Worm (Caenorhabditis elegans) whole organism, young adult: ENCODE measurements around the gene srh-147.

Experiments used
- F10E7.11 ChIP-seq: sonication (generic microtip); optimal IDR thresholded peaks from 2 replicates; lab custom pipeline; 2017; ENCODE audit warnings: mild to moderate bottlenecking, missing genetic modification characterization, moderate library complexity, missing compliant biosample characterization
- Y95B8A.8 ChIP-seq: fragments of 200-800 bp; sonication (Bioruptor generic); IDR thresholded peaks from 2 replicates; pipeline ENCODE4 v1.3.6; 2022; ENCODE audit warnings: missing genetic modification reagents, missing genetic modification characterization, missing compliant biosample characterization
- ama-1 ChIP-seq, 3 experiments: fragments of 150-350 bp in 1 of 3; sonication (generic microtip) in 2 of 3; optimal IDR thresholded peaks; 2 replicates each; lab custom pipeline; 2014 to 2018; ENCODE audit warnings: missing biosample characterization in 2 of 3, missing genetic modification characterization in 2 of 3, missing genetic modification reagents in 2 of 3
- ceh-100 ChIP-seq: fragments of 200-800 bp; sonication (Bioruptor generic); IDR thresholded peaks from 2 replicates; pipeline ENCODE4 v1.3.6; 2022; ENCODE audit warnings: missing genetic modification reagents, missing genetic modification characterization, missing compliant biosample characterization
- ceh-91 ChIP-seq: fragments of 200-800 bp; sonication (Bioruptor generic); IDR thresholded peaks from 2 replicates; pipeline ENCODE4 v1.3.6; 2022; ENCODE audit warnings: missing genetic modification reagents, missing genetic modification characterization, missing compliant biosample characterization
- hrde-1 ChIP-seq: sonication (generic microtip); optimal IDR thresholded peaks from 2 replicates; lab custom pipeline; 2016; ENCODE audit warnings: missing genetic modification characterization, mild to moderate bottlenecking, missing compliant biosample characterization, moderate library complexity, missing genotype, missing genetic modification reagents, borderline replicate concordance
- lin-26 ChIP-seq: fragments of 200-800 bp; sonication (Bioruptor generic); IDR thresholded peaks from 2 replicates; pipeline ENCODE4 v1.3.6; 2022; ENCODE audit warnings: missing genetic modification reagents, missing genetic modification characterization, missing compliant biosample characterization
- madf-10 ChIP-seq: sonication (generic microtip); optimal IDR thresholded peaks from 2 replicates; lab custom pipeline; 2016; ENCODE audit warnings: mild to moderate bottlenecking, missing genetic modification characterization, missing compliant biosample characterization
- nfya-1 ChIP-seq: sonication (generic microtip); optimal IDR thresholded peaks from 2 replicates; lab custom pipeline; 2017; ENCODE audit warnings: antibody characterized with exemption, missing compliant biosample characterization, missing genetic modification characterization, borderline replicate concordance; ENCODE audit not compliant: insufficient read depth
- sdz-38 ChIP-seq: sonication (generic microtip); optimal IDR thresholded peaks from 2 replicates; lab custom pipeline; 2016; ENCODE audit warnings: missing genotype, missing genetic modification characterization, missing compliant biosample characterization
- snpc-1.3 ChIP-seq: sonication (generic microtip); optimal IDR thresholded peaks from 2 replicates; lab custom pipeline; 2017; ENCODE audit warnings: missing genetic modification characterization, mild to moderate bottlenecking, missing compliant biosample characterization, antibody characterized with exemption, moderate library complexity, missing genotype, missing genetic modification reagents; ENCODE audit not compliant: insufficient read depth
- snpc-4 ChIP-seq, 5 experiments: fragments of 150-350 bp in 1 of 5; sonication (generic microtip) in 4 of 5; optimal IDR thresholded peaks; 2 replicates each; lab custom pipeline; 2014 to 2018; ENCODE audit warnings: missing genetic modification characterization in 5 of 5, missing biosample characterization in 3 of 5, antibody characterized with exemption in 2 of 5, mild to moderate bottlenecking in 2 of 5, missing compliant biosample characterization in 2 of 5, missing genotype in 2 of 5, moderate library complexity in 2 of 5, missing genetic modification reagents in 1 of 5
- unc-130 ChIP-seq: sonication (generic microtip); optimal IDR thresholded peaks from 2 replicates; lab custom pipeline; 2016; ENCODE audit warnings: missing genetic modification reagents, missing genetic modification characterization, missing compliant biosample characterization

DNA sequence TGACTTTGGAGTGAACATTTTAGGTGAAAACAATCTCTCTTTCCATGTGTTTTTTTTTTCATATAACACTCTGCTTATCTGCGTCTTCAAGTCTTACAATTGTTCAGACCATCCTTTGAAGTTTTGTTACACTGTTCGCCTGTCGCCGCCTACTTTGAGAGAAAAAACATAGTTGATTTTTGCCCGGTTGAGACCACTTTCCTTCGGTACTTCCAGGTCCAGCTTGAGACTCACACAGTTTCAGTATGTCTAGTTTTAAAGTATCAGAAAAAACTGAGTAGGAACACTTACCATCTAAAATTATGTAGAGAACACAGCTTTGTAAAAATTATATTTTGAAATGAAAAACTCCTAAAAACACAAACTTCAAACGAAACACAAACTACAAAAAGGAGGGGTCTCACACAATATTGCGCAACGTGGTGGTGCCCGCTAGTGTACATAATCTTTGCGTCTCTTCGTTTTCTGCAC, 34.1 kb downstream of the srh-147 start, which contains the start of the genes fbxa-69 and F54B8.4:
- TF ChIP-seq snpc-4 (GFP tag; optimal IDR thresholded peaks at IDR 0.05; lab: Kevin White, UChicago) (no peak), snpc-4 (tag; optimal IDR thresholded peaks at IDR 0.05; lab: Kevin White, UChicago) (no peak), ceh-100 (GFP tag; lab: Robert Waterston, UW) (no peak), sdz-38 (tag; lab: Kevin White, UChicago) (no peak), hrde-1 (tag; lab: Kevin White, UChicago) (no peak), ceh-91 (GFP tag; lab: Robert Waterston, UW) (no peak), nfya-1 (no peak), F10E7.11 (tag; lab: Kevin White, UChicago) (no peak), lin-26 (no peak), snpc-1.3 (no peak), unc-130 (GFP tag; lab: Kevin White, UChicago) (no peak), ama-1 (optimal IDR thresholded peaks at IDR 0.05; lab: Kevin White, UChicago) (no peak), ama-1 (GFP tag; optimal IDR thresholded peaks at IDR 0.05; lab: Kevin White, UChicago) (no peak), Y95B8A.8 (GFP tag; lab: Robert Waterston, UW) (no peak), madf-10 (tag; lab: Kevin White, UChicago) (no peak)
